Worm (Caenorhabditis elegans) whole organism, midembryonic: ENCODE data around the gene C27F2.10.
"Not testable (repeated sequence)": the region's sequence is repeated elsewhere in the genome, so short reads cannot be mapped to it uniquely, and the experiment has no call there.

Source experiments
- T22C8.4 ChIP-seq: fragments of 200-800 bp; sonication (Bioruptor generic); IDR thresholded peaks from 2 replicates; pipeline ENCODE4 v1.3.6; 2022; ENCODE audit warnings: missing genetic modification characterization, missing compliant biosample characterization
- cog-1 ChIP-seq: sonication (generic microtip); optimal IDR thresholded peaks from 2 replicates; lab custom pipeline; 2016; ENCODE audit warnings: missing genetic modification characterization, missing compliant biosample characterization
- flt-1 ChIP-seq: fragments of 200-800 bp; sonication (Bioruptor generic); IDR thresholded peaks from 2 replicates; pipeline ENCODE4 v1.3.6; 2022; ENCODE audit warnings: missing genetic modification characterization, missing compliant biosample characterization
- klf-2 ChIP-seq: fragments of 200-800 bp; sonication (Bioruptor generic); conservative IDR thresholded peaks from 2 replicates; pipeline ENCODE4 v1.3.6; 2022; ENCODE audit warnings: missing genetic modification reagents, missing genetic modification characterization, missing compliant biosample characterization
- med-1 ChIP-seq: sonication (generic microtip); optimal IDR thresholded peaks from 2 replicates; lab custom pipeline; 2017; ENCODE audit warnings: missing genetic modification characterization, mild to moderate bottlenecking, missing compliant biosample characterization, antibody characterized with exemption, missing genetic modification reagents; ENCODE audit not compliant: insufficient read depth
- ref-1 ChIP-seq: fragments of 200-800 bp; sonication (Bioruptor generic); conservative IDR thresholded peaks from 2 replicates; pipeline ENCODE4 v1.3.6; 2022; ENCODE audit warnings: missing genetic modification reagents, missing genetic modification characterization, missing compliant biosample characterization
- tab-1 ChIP-seq: fragments of 200-800 bp; sonication (Bioruptor generic); IDR thresholded peaks from 2 replicates; pipeline ENCODE4 v1.3.6; 2022; ENCODE audit warnings: missing genetic modification characterization, missing compliant biosample characterization
- ztf-23 ChIP-seq: fragments of 200-800 bp; sonication (Bioruptor generic); IDR thresholded peaks from 2 replicates; pipeline ENCODE4 v1.3.6; 2022; ENCODE audit warnings: missing genetic modification reagents, missing genetic modification characterization, missing compliant biosample characterization
- ztf-29 ChIP-seq: fragments of 200-800 bp; sonication (Bioruptor generic); IDR thresholded peaks from 2 replicates; pipeline ENCODE4 v1.3.6; 2022; ENCODE audit warnings: missing genetic modification reagents, missing genetic modification characterization, missing compliant biosample characterization

The C27F2.10 gene

ce11 chrIII:4983961-4984360, 2.7 kb downstream of the C27F2.10 start:
- TF ChIP-seq med-1 (no peak), cog-1 (tag; lab: Kevin White, UChicago) (no peak), ztf-29 (GFP tag; lab: Robert Waterston, UW) (no peak), flt-1 (no peak), T22C8.4 (GFP tag; lab: Robert Waterston, UW) (no peak), klf-2 (GFP tag; lab: Robert Waterston, UW) (no peak), tab-1 (GFP tag; lab: Robert Waterston, UW) (no peak)

ce11 chrIII:4980367-4980766, 6.3 kb downstream of the C27F2.10 start, which contains the start of gene C27F2.6:
Gene C27F2.6 (minus strand): TSS chrIII:4980467.
- not testable (repeated sequence) for TF ChIP-seq flt-1; cog-1 (tag; lab: Kevin White, UChicago); tab-1 (GFP tag; lab: Robert Waterston, UW)

ce11 chrIII:4968146-4968545, 18.6 kb downstream of the C27F2.10 start:
- no peak for TF ChIP-seq ref-1
- no peak for TF ChIP-seq flt-1
- TF ChIP-seq cog-1 (tag; lab: Kevin White, UChicago), result no peak
- no peak for TF ChIP-seq T22C8.4 (GFP tag; lab: Robert Waterston, UW)
- no peak for TF ChIP-seq ztf-29 (GFP tag; lab: Robert Waterston, UW)
- no peak for TF ChIP-seq med-1
- no peak for TF ChIP-seq ztf-23 (GFP tag; lab: Robert Waterston, UW)
- TF ChIP-seq klf-2 (GFP tag; lab: Robert Waterston, UW), result no peak
- TF ChIP-seq tab-1 (GFP tag; lab: Robert Waterston, UW), result no peak

- TF ChIP-seq ref-1, result no peak
- no peak for TF ChIP-seq cog-1 (tag; lab: Kevin White, UChicago)
- TF ChIP-seq T22C8.4 (GFP tag; lab: Robert Waterston, UW), result no peak
- no peak for TF ChIP-seq klf-2 (GFP tag; lab: Robert Waterston, UW)
- no peak for TF ChIP-seq med-1
- no peak for TF ChIP-seq tab-1 (GFP tag; lab: Robert Waterston, UW)
- TF ChIP-seq ztf-23 (GFP tag; lab: Robert Waterston, UW), result no peak
- no peak for TF ChIP-seq ztf-29 (GFP tag; lab: Robert Waterston, UW)
- TF ChIP-seq flt-1, result no peak
Measured at ce11 chrIII:4967236-4967635, 19.5 kb downstream of the C27F2.10 start.

ce11 chrIII:4965271-4965670, 21.4 kb downstream of the C27F2.10 start, which contains the start of gene nca-2:
Gene nca-2 (plus strand): TSS chrIII:4965571.
- TF ChIP-seq cog-1 (tag; lab: Kevin White, UChicago), result no peak
- no peak for TF ChIP-seq ztf-23 (GFP tag; lab: Robert Waterston, UW)

ce11 chrIII:4962886-4963285, 23.8 kb downstream of the C27F2.10 start, which contains the start of gene C27F2.9:
Gene C27F2.9 (minus strand): TSS chrIII:4963044.
- TF ChIP-seq cog-1 (tag; lab: Kevin White, UChicago) (no peak), ztf-23 (GFP tag; lab: Robert Waterston, UW) (peak; percentile 61; the same call in 1 of the 2 replicates), ref-1 (no peak), tab-1 (GFP tag; lab: Robert Waterston, UW) (0 out of 2 replicates have a peak, but pooled peaks have one; percentile 22), T22C8.4 (GFP tag; lab: Robert Waterston, UW) (0 out of 2 replicates have a peak, but pooled peaks have one; percentile 27), ztf-29 (GFP tag; lab: Robert Waterston, UW) (no peak), flt-1 (peak; percentile 76), med-1 (peak; percentile 1), klf-2 (GFP tag; lab: Robert Waterston, UW) (no peak)

ce11 chrIII:4962393-4962792, 24.3 kb downstream of the C27F2.10 start, which contains the start of gene vps-22:
Gene vps-22 (minus strand): TSS chrIII:4962493.
- TF ChIP-seq ztf-23 (GFP tag; lab: Robert Waterston, UW) (no peak), ref-1 (no peak), flt-1 (no peak), cog-1 (tag; lab: Kevin White, UChicago) (no peak), med-1 (no peak), ztf-29 (GFP tag; lab: Robert Waterston, UW) (no peak)

ce11 chrIII:4961281-4961680, 25.4 kb downstream of the C27F2.10 start:
- TF ChIP-seq cog-1 (tag; lab: Kevin White, UChicago) (no peak), ztf-23 (GFP tag; lab: Robert Waterston, UW) (no peak), flt-1 (no peak), med-1 (no peak), ref-1 (no peak), klf-2 (GFP tag; lab: Robert Waterston, UW) (no peak), ztf-29 (GFP tag; lab: Robert Waterston, UW) (no peak), tab-1 (GFP tag; lab: Robert Waterston, UW) (no peak), T22C8.4 (GFP tag; lab: Robert Waterston, UW) (no peak)

- TF ChIP-seq klf-2 (GFP tag; lab: Robert Waterston, UW), result no peak
- TF ChIP-seq ref-1, result no peak
- TF ChIP-seq cog-1 (tag; lab: Kevin White, UChicago), result no peak
- TF ChIP-seq T22C8.4 (GFP tag; lab: Robert Waterston, UW), result no peak
- no peak for TF ChIP-seq tab-1 (GFP tag; lab: Robert Waterston, UW)
- TF ChIP-seq flt-1, result no peak
- TF ChIP-seq ztf-29 (GFP tag; lab: Robert Waterston, UW), result no peak
- no peak for TF ChIP-seq ztf-23 (GFP tag; lab: Robert Waterston, UW)
- no peak for TF ChIP-seq med-1
Measured at ce11 chrIII:4960204-4960603, 26.5 kb downstream of the C27F2.10 start, which contains the start of gene C27F2.4. Gene C27F2.4 (minus strand): TSS chrIII:4960304.

ce11 chrIII:4956566-4956965, 30.1 kb downstream of the C27F2.10 start, which contains the start of gene C26E6.1:
Gene C26E6.1 (plus strand): TSS chrIII:4956866.
- TF ChIP-seq cog-1 (tag; lab: Kevin White, UChicago), result no peak
- TF ChIP-seq ztf-29 (GFP tag; lab: Robert Waterston, UW), result no peak
- no peak for TF ChIP-seq klf-2 (GFP tag; lab: Robert Waterston, UW)
- no peak for TF ChIP-seq T22C8.4 (GFP tag; lab: Robert Waterston, UW)
- no peak for TF ChIP-seq tab-1 (GFP tag; lab: Robert Waterston, UW)
- TF ChIP-seq flt-1, result no peak
- TF ChIP-seq ztf-23 (GFP tag; lab: Robert Waterston, UW), result no peak
- TF ChIP-seq ref-1, result no peak
- no peak for TF ChIP-seq med-1
